Fruit fly (Drosophila melanogaster): ENCODE results near the gene NimB5.

DNA sequence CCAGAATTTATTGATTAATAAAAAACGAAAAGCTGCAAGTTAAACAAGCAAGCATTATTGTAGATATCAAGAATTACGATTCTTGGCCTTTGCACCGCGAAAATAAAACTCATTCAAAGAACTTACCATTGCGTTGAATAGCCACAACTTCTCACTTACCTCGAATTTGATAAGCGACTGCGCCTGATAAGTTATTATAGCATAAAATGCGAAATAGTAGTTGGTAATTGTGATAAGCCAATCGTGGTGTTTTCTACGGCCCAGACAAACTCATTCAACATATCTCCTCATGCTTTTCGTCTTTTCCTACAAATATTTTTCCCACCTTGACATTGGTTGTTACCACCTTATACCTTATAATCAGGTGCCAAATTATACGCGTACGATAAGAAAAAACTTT, 45.1 kb downstream of the NimB5 start:
- TF ChIP-seq Myc (optimal IDR thresholded peaks at IDR 0.05) (no peak), h (optimal IDR thresholded peaks at IDR 0.05) (no peak), ttk (optimal IDR thresholded peaks at IDR 0.05) (no peak)

Data from Kc167 (cell line).